Worm (Caenorhabditis elegans) whole organism, L3 larva: ENCODE results near the gene F58A4.6.

Experiments
- R02D3.7 ChIP-seq: fragments of 150-350 bp; optimal IDR thresholded peaks from 2 replicates; lab custom pipeline; 2014; ENCODE audit warnings: missing biosample characterization, missing genetic modification characterization
- ZK546.5 ChIP-seq: sonication (generic microtip); optimal IDR thresholded peaks from 2 replicates; lab custom pipeline; 2017; ENCODE audit warnings: missing biosample characterization, missing genetic modification characterization
- aly-2 ChIP-seq: fragments of 150-350 bp; optimal IDR thresholded peaks from 2 replicates; lab custom pipeline; 2014; ENCODE audit warnings: missing biosample characterization, missing genetic modification characterization
- ama-1 ChIP-seq: fragments of 150-350 bp; optimal IDR thresholded peaks from 2 replicates; lab custom pipeline; 2018
- ceh-16 ChIP-seq: sonication (generic microtip); optimal IDR thresholded peaks from 2 replicates; lab custom pipeline; 2017; ENCODE audit warnings: missing biosample characterization, missing genetic modification characterization
- ceh-28 ChIP-seq: fragments of 150-350 bp; optimal IDR thresholded peaks from 2 replicates; lab custom pipeline; 2014; ENCODE audit warnings: missing biosample characterization, missing genetic modification reagents, missing genetic modification characterization
- ceh-82 ChIP-seq: fragments of 150-350 bp; optimal IDR thresholded peaks from 2 replicates; lab custom pipeline; 2014; ENCODE audit warnings: missing biosample characterization, missing genetic modification characterization
- ceh-9 ChIP-seq: sonication (generic microtip); optimal IDR thresholded peaks from 2 replicates; lab custom pipeline; 2018; ENCODE audit warnings: missing biosample characterization, missing genetic modification characterization
- egl-27 ChIP-seq: sonication (generic microtip); optimal IDR thresholded peaks from 4 replicates; lab custom pipeline; 2017; ENCODE audit warnings: missing biosample characterization, missing genetic modification reagents, missing genetic modification characterization
- egl-5 ChIP-seq: fragments of 150-350 bp; optimal IDR thresholded peaks from 2 replicates; lab custom pipeline; 2017; ENCODE audit warnings: missing biosample characterization, missing genetic modification reagents, missing genetic modification characterization, inconsistent platforms
- elt-1 ChIP-seq: fragments of 150-350 bp; optimal IDR thresholded peaks from 2 replicates; lab custom pipeline; 2014; ENCODE audit warnings: missing biosample characterization, missing genetic modification characterization
- elt-2 ChIP-seq: sonication (generic microtip); optimal IDR thresholded peaks from 2 replicates; lab custom pipeline; 2016; ENCODE audit warnings: missing genetic modification reagents, mild to moderate bottlenecking, missing genetic modification characterization, missing compliant biosample characterization
- elt-3 ChIP-seq, 3 experiments: fragments of 150-350 bp in 1 of 3; sonication (generic microtip) in 2 of 3; optimal IDR thresholded peaks; 2 replicates in 2 of 3; 4 replicates in 1 of 3; lab custom pipeline; 2014 to 2017; ENCODE audit warnings: missing biosample characterization in 3 of 3, missing genetic modification characterization in 3 of 3
- eor-1 ChIP-seq, 2 experiments: fragments of 150-350 bp; optimal IDR thresholded peaks; 2 replicates each; lab custom pipeline; 2014 to 2018; ENCODE audit warnings: missing biosample characterization in 2 of 2, missing genetic modification characterization in 2 of 2
- fkh-10 ChIP-seq: sonication (generic microtip); optimal IDR thresholded peaks from 2 replicates; lab custom pipeline; 2017; ENCODE audit warnings: missing biosample characterization, missing genetic modification reagents, missing genetic modification characterization
- fkh-2 ChIP-seq: fragments of 150-350 bp; optimal IDR thresholded peaks from 2 replicates; lab custom pipeline; 2014; ENCODE audit warnings: missing biosample characterization, missing genetic modification reagents, missing genetic modification characterization
- fos-1 ChIP-seq: fragments of 150-350 bp; optimal IDR thresholded peaks from 2 replicates; lab custom pipeline; 2014; ENCODE audit warnings: missing biosample characterization, missing genetic modification characterization
- hmg-11 ChIP-seq: sonication (generic microtip); optimal IDR thresholded peaks from 2 replicates; lab custom pipeline; 2016; ENCODE audit warnings: missing genetic modification characterization, missing compliant biosample characterization
- jun-1 ChIP-seq: fragments of 150-350 bp; optimal IDR thresholded peaks from 2 replicates; lab custom pipeline; 2014; ENCODE audit warnings: missing biosample characterization, missing genetic modification reagents, missing genetic modification characterization
- lin-15B ChIP-seq: fragments of 150-350 bp; optimal IDR thresholded peaks from 2 replicates; lab custom pipeline; 2014; ENCODE audit warnings: missing biosample characterization, missing genetic modification characterization
- lin-39 ChIP-seq: fragments of 150-350 bp; optimal IDR thresholded peaks from 2 replicates; lab custom pipeline; 2018; ENCODE audit warnings: missing biosample characterization, missing genetic modification reagents, missing genetic modification characterization
- lsy-12 ChIP-seq: sonication (generic microtip); optimal IDR thresholded peaks from 2 replicates; lab custom pipeline; 2016; ENCODE audit warnings: mild to moderate bottlenecking, missing genetic modification characterization, missing compliant biosample characterization
- mdl-1 ChIP-seq: fragments of 150-350 bp; optimal IDR thresholded peaks from 2 replicates; lab custom pipeline; 2014; ENCODE audit warnings: missing biosample characterization, missing genetic modification characterization
- mml-1 ChIP-seq: fragments of 150-350 bp; sonication (generic microtip); optimal IDR thresholded peaks from 3 replicates; lab custom pipeline; 2014; ENCODE audit warnings: missing biosample characterization, missing genetic modification characterization
- nfya-1 ChIP-seq: sonication (generic microtip); optimal IDR thresholded peaks from 2 replicates; lab custom pipeline; 2017; ENCODE audit warnings: missing genetic modification characterization, mild to moderate bottlenecking, missing compliant biosample characterization, antibody characterized with exemption, moderate library complexity; ENCODE audit not compliant: insufficient read depth
- nhr-11 ChIP-seq: fragments of 150-350 bp; optimal IDR thresholded peaks from 2 replicates; lab custom pipeline; 2014; ENCODE audit warnings: missing biosample characterization, missing genetic modification characterization
- nhr-23 ChIP-seq: fragments of 150-350 bp; optimal IDR thresholded peaks from 2 replicates; lab custom pipeline; 2014; ENCODE audit warnings: missing biosample characterization, missing genetic modification reagents, missing genetic modification characterization
- nhr-25 ChIP-seq: sonication (generic microtip); optimal IDR thresholded peaks from 2 replicates; lab custom pipeline; 2017; ENCODE audit warnings: missing biosample characterization, missing genetic modification characterization
- nhr-28 ChIP-seq: fragments of 150-350 bp; optimal IDR thresholded peaks from 2 replicates; lab custom pipeline; 2014; ENCODE audit warnings: missing biosample characterization, missing genetic modification characterization
- nhr-43 ChIP-seq: sonication (generic microtip); optimal IDR thresholded peaks from 2 replicates; lab custom pipeline; 2016; ENCODE audit warnings: mild to moderate bottlenecking, missing genetic modification characterization, missing compliant biosample characterization; ENCODE audit not compliant: poor library complexity, severe bottlenecking
- nhr-67 ChIP-seq: fragments of 150-350 bp; optimal IDR thresholded peaks from 2 replicates; lab custom pipeline; 2014; ENCODE audit warnings: missing biosample characterization, missing genetic modification characterization
- nhr-76 ChIP-seq: fragments of 150-350 bp; sonication (generic microtip); optimal IDR thresholded peaks from 5 replicates; lab custom pipeline; 2014; ENCODE audit warnings: missing biosample characterization, missing genetic modification characterization
- nhr-77 ChIP-seq: fragments of 150-350 bp; optimal IDR thresholded peaks from 2 replicates; lab custom pipeline; 2014; ENCODE audit warnings: missing biosample characterization, missing genetic modification characterization
- pha-4 ChIP-seq: fragments of 150-350 bp; optimal IDR thresholded peaks from 2 replicates; lab custom pipeline; 2014; ENCODE audit warnings: missing biosample characterization, missing genetic modification reagents, missing genetic modification characterization
- pqm-1 ChIP-seq: fragments of 150-350 bp; optimal IDR thresholded peaks from 2 replicates; lab custom pipeline; 2017; ENCODE audit warnings: missing biosample characterization, missing genetic modification characterization, inconsistent platforms
- sea-2 ChIP-seq: fragments of 150-350 bp; sonication (generic microtip); optimal IDR thresholded peaks from 4 replicates; lab custom pipeline; 2014; ENCODE audit warnings: missing biosample characterization, missing genetic modification reagents, missing genetic modification characterization
- skn-1 ChIP-seq: fragments of 150-350 bp; optimal IDR thresholded peaks from 2 replicates; lab custom pipeline; 2014; ENCODE audit warnings: missing biosample characterization, missing genetic modification characterization
- snpc-4 ChIP-seq: fragments of 150-350 bp; optimal IDR thresholded peaks from 2 replicates; lab custom pipeline; 2014; ENCODE audit warnings: missing biosample characterization, missing genetic modification characterization
- tbx-2 ChIP-seq: sonication (generic microtip); optimal IDR thresholded peaks from 2 replicates; lab custom pipeline; 2016; ENCODE audit warnings: mild to moderate bottlenecking, missing genetic modification characterization, missing compliant biosample characterization
- unc-39 ChIP-seq: sonication (generic microtip); optimal IDR thresholded peaks from 4 replicates; lab custom pipeline; 2017; ENCODE audit warnings: missing biosample characterization, missing genetic modification characterization
- unc-62 ChIP-seq: fragments of 150-350 bp; sonication (generic microtip); optimal IDR thresholded peaks from 4 replicates; lab custom pipeline; 2014; ENCODE audit warnings: missing biosample characterization, missing genetic modification reagents, missing genetic modification characterization
- zag-1 ChIP-seq: fragments of 150-350 bp; optimal IDR thresholded peaks from 2 replicates; lab custom pipeline; 2014; ENCODE audit warnings: missing biosample characterization, missing genetic modification characterization
- ztf-11 ChIP-seq: fragments of 150-350 bp; optimal IDR thresholded peaks from 2 replicates; lab custom pipeline; 2014; ENCODE audit warnings: missing biosample characterization, missing genetic modification characterization
- ztf-4 ChIP-seq: fragments of 150-350 bp; optimal IDR thresholded peaks from 2 replicates; lab custom pipeline; 2014; ENCODE audit warnings: missing biosample characterization, missing genetic modification characterization

Gene F58A4.6

DNA sequence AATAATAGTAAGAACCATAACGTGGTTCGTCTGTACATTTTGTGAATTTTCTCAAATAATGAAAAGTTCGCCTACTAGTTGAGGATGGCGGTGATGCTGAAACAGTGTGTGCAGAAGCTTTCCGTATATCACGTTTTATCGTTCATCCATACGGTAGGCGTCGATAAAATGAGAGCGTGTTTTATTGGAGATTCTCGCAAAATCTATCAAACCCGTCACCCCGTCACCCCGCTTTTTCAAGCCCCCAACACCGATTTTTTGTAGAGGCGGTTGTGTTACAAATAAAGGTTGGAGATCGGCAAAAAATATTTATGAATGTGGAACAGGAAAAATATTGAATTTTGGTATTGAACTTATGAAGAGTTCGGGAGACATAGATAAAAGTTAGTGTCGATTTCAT is 5.6 kb upstream of the F58A4.6 start, which contains the start of gene clec-161:
Gene clec-161, minus strand, starts transcription at position 101 of the 400 bp plus-strand sequence.
- no peak for TF ChIP-seq sea-2 (GFP tag; lab: Kevin White, UChicago)
- no peak for TF ChIP-seq elt-1
- TF ChIP-seq ZK546.5 (tag; lab: Kevin White, UChicago), result no peak
- TF ChIP-seq hmg-11, result no peak
- no peak for TF ChIP-seq snpc-4
- TF ChIP-seq fos-1, result no peak
- no peak for TF ChIP-seq nhr-11 (tag; lab: Kevin White, UChicago)
- TF ChIP-seq pqm-1, result no peak
- TF ChIP-seq fkh-2 (tag; lab: Kevin White, UChicago), result no peak
- no peak for TF ChIP-seq lin-15B (tag; lab: Kevin White, UChicago)

- TF ChIP-seq ceh-9 (tag; lab: Kevin White, UChicago), result no peak
- no peak for TF ChIP-seq egl-5 (tag; lab: Kevin White, UChicago)
- no peak for TF ChIP-seq ztf-11
- TF ChIP-seq nhr-25 (tag; lab: Kevin White, UChicago), result no peak
- TF ChIP-seq nhr-28 (tag; lab: Kevin White, UChicago), result no peak
- TF ChIP-seq hmg-11, result no peak
- no peak for TF ChIP-seq pqm-1
- no peak for TF ChIP-seq jun-1 (tag; lab: Kevin White, UChicago)
- TF ChIP-seq nhr-11 (tag; lab: Kevin White, UChicago), result no peak
- no peak for TF ChIP-seq elt-3 (tag; optimal IDR thresholded peaks at IDR 0.05; lab: Kevin White, UChicago)
- TF ChIP-seq unc-62 (GFP tag; lab: Kevin White, UChicago), result no peak
- TF ChIP-seq tbx-2 (tag; lab: Kevin White, UChicago), result no peak
- no peak for TF ChIP-seq ama-1
- no peak for TF ChIP-seq ceh-16 (tag; lab: Kevin White, UChicago)
- no peak for TF ChIP-seq R02D3.7 (tag; lab: Kevin White, UChicago)
- TF ChIP-seq ceh-82 (tag; lab: Kevin White, UChicago), result no peak
- TF ChIP-seq skn-1, result no peak
- no peak for TF ChIP-seq nhr-67
- no peak for TF ChIP-seq eor-1 (tag; optimal IDR thresholded peaks at IDR 0.05; lab: Kevin White, UChicago)
- TF ChIP-seq ceh-28 (tag; lab: Kevin White, UChicago), result no peak
Measured at ce11 chrIII:9612097-9612496, 2.2 kb upstream of the F58A4.6 start, which contains the start of gene bbs-4. TSS of gene bbs-4 (minus strand) at chrIII:9612197.

ce11 chrIII:9615114-9615513 is 832 bp downstream of the F58A4.6 start:
- TF ChIP-seq ceh-9 (tag; lab: Kevin White, UChicago) (no peak), jun-1 (tag; lab: Kevin White, UChicago) (no peak), ztf-4 (tag; lab: Kevin White, UChicago) (no peak), lin-15B (tag; lab: Kevin White, UChicago) (no peak), unc-39 (tag; lab: Kevin White, UChicago) (no peak), eor-1 (tag; optimal IDR thresholded peaks at IDR 0.05; lab: Kevin White, UChicago) (no peak), sea-2 (GFP tag; lab: Kevin White, UChicago) (no peak), nhr-43 (tag; lab: Kevin White, UChicago) (no peak)

- no peak for TF ChIP-seq lin-39 (tag; lab: Kevin White, UChicago)
- TF ChIP-seq nhr-67, result no peak
- peak; percentile 4 for TF ChIP-seq snpc-4
- TF ChIP-seq nhr-43 (tag; lab: Kevin White, UChicago), result no peak
- TF ChIP-seq hmg-11, result peak; percentile 26
- TF ChIP-seq aly-2 (tag; lab: Kevin White, UChicago), result no peak
- TF ChIP-seq nhr-77 (tag; lab: Kevin White, UChicago), result no peak
- TF ChIP-seq mdl-1 (tag; lab: Kevin White, UChicago), result no peak
- TF ChIP-seq egl-5 (tag; lab: Kevin White, UChicago), result no peak
- TF ChIP-seq pqm-1, result no peak
- no peak for TF ChIP-seq unc-62 (GFP tag; lab: Kevin White, UChicago)
- TF ChIP-seq lin-15B (tag; lab: Kevin White, UChicago), result peak; percentile 39
- peak; percentile 12 for TF ChIP-seq elt-2 (tag; lab: Kevin White, UChicago)
- TF ChIP-seq sea-2 (GFP tag; lab: Kevin White, UChicago), result no peak
- peak; percentile 66 for TF ChIP-seq nfya-1 (tag; lab: Kevin White, UChicago)
- no peak for TF ChIP-seq mml-1 (tag; lab: Kevin White, UChicago)
- TF ChIP-seq egl-27 (tag; lab: Kevin White, UChicago), result no peak
- peak; percentile 45 for TF ChIP-seq nhr-23
- no peak for TF ChIP-seq fkh-10 (GFP tag; lab: Kevin White, UChicago)
- TF ChIP-seq fos-1, result no peak
- no peak for TF ChIP-seq elt-1
- TF ChIP-seq ceh-9 (tag; lab: Kevin White, UChicago), result no peak
- no peak for TF ChIP-seq R02D3.7 (tag; lab: Kevin White, UChicago)
- TF ChIP-seq nhr-11 (tag; lab: Kevin White, UChicago), result no peak
- TF ChIP-seq tbx-2 (tag; lab: Kevin White, UChicago), result no peak
- peak; percentile 27 for TF ChIP-seq nhr-25 (tag; lab: Kevin White, UChicago)
- TF ChIP-seq pha-4 (tag; lab: Kevin White, UChicago), result peak; percentile 62
- no peak for TF ChIP-seq nhr-76 (tag; lab: Kevin White, UChicago)
- no peak for TF ChIP-seq ztf-11
- peak; percentile 46 for TF ChIP-seq ceh-28 (tag; lab: Kevin White, UChicago)
- TF ChIP-seq nhr-28 (tag; lab: Kevin White, UChicago), result no peak
- no peak for TF ChIP-seq lsy-12 (tag; lab: Kevin White, UChicago)
- TF ChIP-seq ztf-4 (tag; lab: Kevin White, UChicago), result no peak
- TF ChIP-seq unc-39 (tag; lab: Kevin White, UChicago), result no peak
- TF ChIP-seq jun-1 (tag; lab: Kevin White, UChicago), result no peak
- no peak for TF ChIP-seq ama-1
- TF ChIP-seq zag-1, result no peak
Measured at ce11 chrIII:9616426-9616825, 2.1 kb downstream of the F58A4.6 start, which contains the start of gene hcp-3. TSS of gene hcp-3 (minus strand) at chrIII:9616470.
